Fruit fly (Drosophila melanogaster) whole organism, embryonic: ENCODE measurements around the gene CG7029.
A peak's percentile ranks its signal among the peaks of the same experiment; 100 is the strongest.

ENCODE experiments used
- B-H1 ChIP-seq: fragments of 200-800 bp; sonication (Bioruptor generic); IDR thresholded peaks from 3 replicates; pipeline ENCODE4 v1.3.6; 2022; ENCODE audit warnings: missing biosample characterization, missing genetic modification characterization
- B-H2 ChIP-seq: fragments of 200-800 bp; sonication (Bioruptor generic); optimal IDR thresholded peaks from 2 replicates; lab custom pipeline; 2018; ENCODE audit warnings: missing biosample characterization, mild to moderate bottlenecking, missing genetic modification characterization
- CG12071 ChIP-seq: fragments of 200-800 bp; sonication (Bioruptor generic); optimal IDR thresholded peaks from 3 replicates; lab custom pipeline; 2018; ENCODE audit warnings: missing biosample characterization, mild to moderate bottlenecking, missing genetic modification characterization
- CG12155 ChIP-seq: fragments of 200-800 bp; sonication (Bioruptor generic); optimal IDR thresholded peaks from 3 replicates; lab custom pipeline; 2016; ENCODE audit warnings: missing biosample characterization, missing genetic modification characterization
- CG14441 ChIP-seq: fragments of 200-800 bp; sonication (Bioruptor generic); IDR thresholded peaks from 2 replicates; pipeline ENCODE4 v1.3.6; 2022; ENCODE audit warnings: missing biosample characterization, missing genetic modification characterization
- CG1529 ChIP-seq: fragments of 200-800 bp; sonication (Bioruptor generic); optimal IDR thresholded peaks from 3 replicates; lab custom pipeline; 2018; ENCODE audit warnings: missing biosample characterization, missing genetic modification characterization
- CG16815 ChIP-seq: fragments of 200-800 bp; sonication (Bioruptor generic); optimal IDR thresholded peaks from 3 replicates; lab custom pipeline; 2017; ENCODE audit warnings: missing biosample characterization, mild to moderate bottlenecking, missing genetic modification characterization
- CG2712 ChIP-seq: fragments of 200-800 bp; optimal IDR thresholded peaks from 3 replicates; lab custom pipeline; 2019; ENCODE audit warnings: missing biosample characterization, mild to moderate bottlenecking, missing genetic modification characterization, moderate library complexity
- CG2889 ChIP-seq: fragments of 200-800 bp; sonication (Bioruptor generic); IDR thresholded peaks from 3 replicates; pipeline ENCODE4 v1.3.6; 2022; ENCODE audit warnings: missing biosample characterization, missing genetic modification characterization
- CG31441 ChIP-seq: fragments of 200-800 bp; sonication (Bioruptor generic); IDR thresholded peaks from 2 replicates; pipeline ENCODE4 v1.3.6; 2022; ENCODE audit warnings: missing biosample characterization, missing genetic modification characterization
- CG32532 ChIP-seq: fragments of 200-800 bp; sonication (Bioruptor generic); IDR thresholded peaks from 2 replicates; pipeline ENCODE4 v1.3.6; 2022; ENCODE audit warnings: missing biosample characterization, missing genetic modification characterization
- CG3407 ChIP-seq: fragments of 200-800 bp; sonication (Bioruptor generic); optimal IDR thresholded peaks from 2 replicates; lab custom pipeline; 2018; ENCODE audit warnings: missing biosample characterization, mild to moderate bottlenecking, missing genetic modification characterization
- CG34422 ChIP-seq: fragments of 200-800 bp; sonication (Bioruptor generic); IDR thresholded peaks from 3 replicates; pipeline ENCODE4 v1.3.6; 2022; ENCODE audit warnings: missing biosample characterization, missing genetic modification characterization
- CG4707 ChIP-seq: fragments of 200-800 bp; sonication (Bioruptor generic); optimal IDR thresholded peaks from 2 replicates; lab custom pipeline; 2018; ENCODE audit warnings: missing biosample characterization, mild to moderate bottlenecking, missing genetic modification characterization, moderate library complexity
- CG6813 ChIP-seq: fragments of 200-800 bp; sonication (Bioruptor generic); optimal IDR thresholded peaks from 2 replicates; lab custom pipeline; 2017; ENCODE audit warnings: missing biosample characterization, missing genetic modification characterization, mild to moderate bottlenecking, moderate library complexity, missing genetic modification reagents
- CG9876 ChIP-seq: fragments of 200-800 bp; sonication (Bioruptor generic); optimal IDR thresholded peaks from 2 replicates; lab custom pipeline; 2016; ENCODE audit warnings: missing biosample characterization, missing genetic modification characterization
- Dp ChIP-seq: fragments of 200-800 bp; sonication (Bioruptor generic); optimal IDR thresholded peaks from 2 replicates; lab custom pipeline; 2018; ENCODE audit warnings: missing biosample characterization, mild to moderate bottlenecking, missing genetic modification characterization, moderate library complexity
- Drgx ChIP-seq: fragments of 200-800 bp; sonication (Bioruptor generic); IDR thresholded peaks from 2 replicates; pipeline ENCODE4 v1.3.6; 2022; ENCODE audit warnings: missing biosample characterization, missing genetic modification characterization
- E2f2 ChIP-seq: fragments of 200-800 bp; sonication (Bioruptor generic); IDR thresholded peaks from 2 replicates; pipeline ENCODE4 v1.3.6; 2022; ENCODE audit warnings: missing biosample characterization, missing genetic modification characterization
- H2.0 ChIP-seq: fragments of 200-800 bp; sonication (Bioruptor generic); IDR thresholded peaks from 2 replicates; pipeline ENCODE4 v1.3.6; 2022; ENCODE audit warnings: missing biosample characterization, missing genetic modification characterization
- HLH3B ChIP-seq: fragments of 200-800 bp; sonication (Bioruptor generic); IDR thresholded peaks from 2 replicates; pipeline ENCODE4 v1.3.6; 2022; ENCODE audit warnings: missing biosample characterization, missing genetic modification characterization
- HmgD ChIP-seq: fragments of 200-800 bp; sonication (Bioruptor generic); optimal IDR thresholded peaks from 3 replicates; lab custom pipeline; 2016; ENCODE audit warnings: missing biosample characterization, missing genetic modification characterization
- Hr51 ChIP-seq, 2 experiments: fragments of 200-800 bp; sonication (Bioruptor generic); optimal IDR thresholded peaks; 2 replicates in 1 of 2; 3 replicates in 1 of 2; lab custom pipeline; 2016 to 2018; ENCODE audit warnings: missing biosample characterization in 2 of 2, missing genetic modification characterization in 2 of 2, mild to moderate bottlenecking in 1 of 2, moderate library complexity in 1 of 2
- Hsf ChIP-seq: fragments of 200-800 bp; sonication (Bioruptor generic); optimal IDR thresholded peaks from 3 replicates; lab custom pipeline; 2016; ENCODE audit warnings: missing biosample characterization, missing genetic modification characterization
- MTF-1 ChIP-seq: fragments of 200-800 bp; sonication (Bioruptor generic); optimal IDR thresholded peaks from 2 replicates; lab custom pipeline; 2018; ENCODE audit warnings: missing biosample characterization, mild to moderate bottlenecking, missing genetic modification characterization, borderline replicate concordance
- NfI ChIP-seq: fragments of 200-800 bp; sonication (Bioruptor generic); optimal IDR thresholded peaks from 3 replicates; lab custom pipeline; 2018; ENCODE audit warnings: missing biosample characterization, mild to moderate bottlenecking, missing genetic modification characterization, moderate library complexity
- Optix ChIP-seq: fragments of 200-800 bp; sonication (Bioruptor generic); IDR thresholded peaks from 3 replicates; pipeline ENCODE4 v1.3.6; 2022; ENCODE audit warnings: missing biosample characterization, missing genetic modification characterization
- Sry-δ ChIP-seq: fragments of 200-800 bp; sonication (Bioruptor generic); optimal IDR thresholded peaks from 2 replicates; lab custom pipeline; 2016; ENCODE audit warnings: missing biosample characterization, missing genetic modification characterization
- Taf1 ChIP-seq: fragments of 200-800 bp; sonication (Bioruptor generic); IDR thresholded peaks from 2 replicates; pipeline ENCODE4 v1.3.6; 2022; ENCODE audit warnings: missing biosample characterization, missing genetic modification characterization
- chif ChIP-seq, 2 experiments: fragments of 200-800 bp; sonication (Bioruptor generic); optimal IDR thresholded peaks; 3 replicates each; lab custom pipeline; 2016; ENCODE audit warnings: missing biosample characterization in 2 of 2, missing genetic modification characterization in 2 of 2
- ewg ChIP-seq: fragments of 200-800 bp; sonication (Bioruptor generic); optimal IDR thresholded peaks from 3 replicates; lab custom pipeline; 2017; ENCODE audit warnings: mild to moderate bottlenecking, missing biosample characterization, missing genetic modification reagents, missing genetic modification characterization
- grn ChIP-seq: fragments of 200-800 bp; sonication (Bioruptor generic); optimal IDR thresholded peaks from 3 replicates; lab custom pipeline; 2017; ENCODE audit warnings: missing biosample characterization, missing genetic modification characterization
- gsb-n ChIP-seq: fragments of 200-800 bp; sonication (Bioruptor generic); optimal IDR thresholded peaks from 3 replicates; lab custom pipeline; 2018; ENCODE audit warnings: missing biosample characterization, mild to moderate bottlenecking, missing genetic modification characterization
- inv ChIP-seq: fragments of 200-800 bp; sonication (Bioruptor generic); IDR thresholded peaks from 2 replicates; pipeline ENCODE4 v1.3.6; 2022; ENCODE audit warnings: missing biosample characterization, missing genetic modification characterization; ENCODE audit not compliant: partially characterized antibody
- kay ChIP-seq: fragments of 200-800 bp; sonication (Bioruptor generic); optimal IDR thresholded peaks from 2 replicates; lab custom pipeline; 2016; ENCODE audit warnings: missing biosample characterization, missing genetic modification characterization
- knrl ChIP-seq: fragments of 200-800 bp; sonication (Bioruptor generic); IDR thresholded peaks from 3 replicates; pipeline ENCODE4 v1.3.6; 2022; ENCODE audit warnings: missing biosample characterization, missing genetic modification characterization; ENCODE audit not compliant: partially characterized antibody
- lab ChIP-seq: fragments of 200-800 bp; sonication (Bioruptor generic); optimal IDR thresholded peaks from 3 replicates; lab custom pipeline; 2017; ENCODE audit warnings: missing biosample characterization, missing genetic modification characterization, mild to moderate bottlenecking, moderate library complexity, missing genetic modification reagents
- lola ChIP-seq, 3 experiments: fragments of >200 bp in 2 of 3; fragments of 200-800 bp in 1 of 3; sonication (Bioruptor generic) in 1 of 3; optimal IDR thresholded peaks; 2 replicates each; lab custom pipeline; 2017 to 2019; ENCODE audit warnings: missing biosample characterization in 3 of 3, missing genetic modification characterization in 3 of 3, mild to moderate bottlenecking in 1 of 3, moderate library complexity in 1 of 3
- mam ChIP-seq: fragments of 200-800 bp; sonication (Bioruptor generic); optimal IDR thresholded peaks from 3 replicates; lab custom pipeline; 2016; ENCODE audit warnings: missing biosample characterization, missing genetic modification characterization
- nom ChIP-seq: fragments of 200-800 bp; sonication (Bioruptor generic); optimal IDR thresholded peaks from 2 replicates; lab custom pipeline; 2017; ENCODE audit warnings: missing biosample characterization, missing genetic modification characterization, mild to moderate bottlenecking, moderate library complexity, missing genetic modification reagents
- pho ChIP-seq: fragments of 200-800 bp; sonication (Bioruptor generic); optimal IDR thresholded peaks from 2 replicates; lab custom pipeline; 2016; ENCODE audit warnings: missing biosample characterization, missing genetic modification characterization
- pum ChIP-seq: fragments of 200-800 bp; sonication (Bioruptor generic); optimal IDR thresholded peaks from 2 replicates; lab custom pipeline; 2016; ENCODE audit warnings: missing biosample characterization, missing genetic modification characterization
- sd ChIP-seq: fragments of 200-800 bp; sonication (Bioruptor generic); optimal IDR thresholded peaks from 3 replicates; lab custom pipeline; 2018; ENCODE audit warnings: missing biosample characterization, mild to moderate bottlenecking, missing genetic modification characterization, moderate library complexity
- slou ChIP-seq: fragments of 200-800 bp; sonication (Bioruptor generic); optimal IDR thresholded peaks from 3 replicates; lab custom pipeline; 2016; ENCODE audit warnings: missing biosample characterization, missing genetic modification characterization
- tin ChIP-seq: fragments of 200-800 bp; sonication (Bioruptor generic); optimal IDR thresholded peaks from 3 replicates; lab custom pipeline; 2016; ENCODE audit warnings: missing biosample characterization, missing genetic modification characterization
- tna ChIP-seq: fragments of 200-800 bp; sonication (Bioruptor generic); IDR thresholded peaks from 2 replicates; pipeline ENCODE4 v1.3.6; 2022; ENCODE audit warnings: missing biosample characterization, missing genetic modification characterization; ENCODE audit not compliant: partially characterized antibody
- vvl ChIP-seq: fragments of 200-800 bp; sonication (Bioruptor generic); IDR thresholded peaks from 2 replicates; pipeline ENCODE4 v1.3.6; 2022; ENCODE audit warnings: missing biosample characterization, missing genetic modification characterization
- wek ChIP-seq: fragments of 200-800 bp; sonication (Bioruptor generic); optimal IDR thresholded peaks from 3 replicates; lab custom pipeline; 2018; ENCODE audit warnings: missing biosample characterization, mild to moderate bottlenecking, missing genetic modification characterization, moderate library complexity
- wor ChIP-seq: fragments of 200-800 bp; sonication (Bioruptor generic); IDR thresholded peaks from 2 replicates; pipeline ENCODE4 v1.3.6; 2022; ENCODE audit warnings: missing biosample characterization, missing genetic modification characterization
- zen ChIP-seq: fragments of 200-800 bp; sonication (Bioruptor generic); optimal IDR thresholded peaks from 3 replicates; lab custom pipeline; 2018; ENCODE audit warnings: missing biosample characterization, mild to moderate bottlenecking, missing genetic modification characterization, moderate library complexity

The CG7029 gene

dm6 chr3R:22719607-22719949, 31.1 kb upstream of the CG7029 start (continued):
- TF ChIP-seq B-H1 (GFP tag; lab: Robert Waterston, UW) (0 out of 3 replicates have a peak, but pooled peaks have one; percentile 25), pum (peak; percentile 21), zen (tag; lab: Kevin White, UChicago) (peak; percentile 16), E2f2 (GFP tag; lab: Robert Waterston, UW) (no peak), CG1529 (GFP tag; lab: Kevin White, UChicago) (no peak), lab (peak; percentile 36), CG2889 (GFP tag; lab: Robert Waterston, UW) (no peak), CG34422 (GFP tag; lab: Robert Waterston, UW) (no peak), CG14441 (GFP tag; lab: Robert Waterston, UW) (no peak), CG6813 (peak; percentile 12), CG32532 (GFP tag; lab: Robert Waterston, UW) (peak; percentile 10; the same call in 1 of the 2 replicates), Hr51 (GFP tag; optimal IDR thresholded peaks at IDR 0.05; lab: Kevin White, UChicago) (peak in 1 of 2 experiments; percentile 41), tna (GFP tag; lab: Robert Waterston, UW) (no peak), H2.0 (GFP tag; lab: Robert Waterston, UW) (peak; percentile 34), CG2712 (tag; lab: Kevin White, UChicago) (peak; percentile 62), wek (GFP tag; lab: Kevin White, UChicago) (no peak), tin (GFP tag; lab: Kevin White, UChicago) (no peak), CG31441 (GFP tag; lab: Robert Waterston, UW) (peak; percentile 44; the same call in 1 of the 2 replicates), mam (GFP tag; lab: Kevin White, UChicago) (no peak), slou (GFP tag; lab: Kevin White, UChicago) (no peak)

dm6 chr3R:22720808-22721306, 29.8 kb upstream of the CG7029 start, which contains the start of gene wge:
Gene wge (minus strand): TSS chr3R:22721150.
- no peak for TF ChIP-seq ewg
- no peak for TF ChIP-seq vvl
- TF ChIP-seq gsb-n (tag; lab: Kevin White, UChicago): peak; percentile 9
- TF ChIP-seq HmgD (GFP tag; lab: Kevin White, UChicago): no peak
- TF ChIP-seq inv (GFP tag; lab: Robert Waterston, UW): no peak
- peak; percentile 69 for TF ChIP-seq sd
- TF ChIP-seq nom (GFP tag; lab: Kevin White, UChicago): peak; percentile 95
- TF ChIP-seq Dp (GFP tag; lab: Kevin White, UChicago): peak; percentile 94
- no peak for TF ChIP-seq HLH3B (GFP tag; lab: Robert Waterston, UW)
- no peak for TF ChIP-seq wor (GFP tag; lab: Robert Waterston, UW)
- TF ChIP-seq Hr51 (GFP tag; optimal IDR thresholded peaks at IDR 0.05; lab: Kevin White, UChicago): no peak
- no peak for TF ChIP-seq pho (GFP tag; lab: Kevin White, UChicago)
- no peak for TF ChIP-seq MTF-1 (GFP tag; lab: Kevin White, UChicago)
- TF ChIP-seq CG12155 (GFP tag; lab: Kevin White, UChicago): no peak
- no peak for TF ChIP-seq grn
- TF ChIP-seq knrl (GFP tag; lab: Robert Waterston, UW): peak; percentile 54
- no peak for TF ChIP-seq chif (GFP tag; optimal IDR thresholded peaks at IDR 0.05; lab: Kevin White, UChicago)
- no peak for TF ChIP-seq B-H2 (GFP tag; lab: Kevin White, UChicago)
- peak; percentile 40; the same call in 1 of the 2 replicates for TF ChIP-seq Drgx
- TF ChIP-seq NfI (GFP tag; lab: Kevin White, UChicago): no peak
- no peak for TF ChIP-seq CG9876
- peak; percentile 7 for TF ChIP-seq CG2712 (tag; lab: Kevin White, UChicago)
- TF ChIP-seq Hsf (GFP tag; lab: Kevin White, UChicago): no peak
- no peak for TF ChIP-seq Optix (GFP tag; lab: Robert Waterston, UW)
- TF ChIP-seq lola (GFP tag; optimal IDR thresholded peaks at IDR 0.05; lab: Kevin White, UChicago): no peak
- TF ChIP-seq kay (GFP tag; lab: Kevin White, UChicago): peak; percentile 81
- TF ChIP-seq CG4707: no peak
- TF ChIP-seq CG16815 (GFP tag; lab: Kevin White, UChicago): no peak
- peak; percentile 53 for TF ChIP-seq Sry-δ (GFP tag; lab: Kevin White, UChicago)
- no peak for TF ChIP-seq Taf1
- no peak for TF ChIP-seq CG3407
- no peak for TF ChIP-seq CG12071
